Worm (Caenorhabditis elegans) whole organism, young adult: ENCODE measurements around the gene C02H6.3.
A peak's percentile ranks its signal among the peaks of the same experiment; 100 is the strongest.

Source experiments
- B0019.2 ChIP-seq: fragments of 200-800 bp; sonication (Bioruptor generic); conservative IDR thresholded peaks from 2 replicates; pipeline ENCODE4 v1.3.6; 2022; ENCODE audit warnings: missing genetic modification reagents, missing genetic modification characterization, missing compliant biosample characterization
- F39B2.1 ChIP-seq: fragments of 200-800 bp; sonication (Bioruptor generic); IDR thresholded peaks from 2 replicates; pipeline ENCODE4 v1.3.6; 2022; ENCODE audit warnings: missing genetic modification reagents, missing genetic modification characterization, missing compliant biosample characterization
- F57A8.1 ChIP-seq: fragments of 200-800 bp; sonication (Bioruptor generic); optimal IDR thresholded peaks from 2 replicates; lab custom pipeline; 2018; ENCODE audit warnings: mild to moderate bottlenecking, missing genetic modification characterization, moderate library complexity, missing compliant biosample characterization
- K11D2.4 ChIP-seq: fragments of 200-800 bp; sonication (Bioruptor generic); IDR thresholded peaks from 2 replicates; pipeline ENCODE4 v1.3.6; 2022; ENCODE audit warnings: missing genetic modification reagents, missing genetic modification characterization, missing compliant biosample characterization
- K12H6.12 ChIP-seq: fragments of 200-800 bp; sonication (Bioruptor generic); optimal IDR thresholded peaks from 2 replicates; lab custom pipeline; 2018; ENCODE audit warnings: mild to moderate bottlenecking, missing genetic modification characterization, missing compliant biosample characterization
- Y53G8AR.9 ChIP-seq: fragments of 200-800 bp; sonication (Bioruptor generic); conservative IDR thresholded peaks from 2 replicates; pipeline ENCODE4 v1.3.6; 2022; ENCODE audit warnings: missing genetic modification reagents, missing genetic modification characterization, missing compliant biosample characterization
- Y79H2A.3 ChIP-seq: fragments of 200-800 bp; sonication (Bioruptor generic); conservative IDR thresholded peaks from 2 replicates; pipeline ENCODE4 v1.3.6; 2022; ENCODE audit warnings: missing genetic modification reagents, missing genetic modification characterization, missing compliant biosample characterization
- ZK185.1 ChIP-seq: sonication (generic microtip); optimal IDR thresholded peaks from 2 replicates; lab custom pipeline; 2016; ENCODE audit warnings: mild to moderate bottlenecking, missing genetic modification characterization, missing compliant biosample characterization; ENCODE audit not compliant: poor library complexity, severe bottlenecking
- ama-1 ChIP-seq, 3 experiments: fragments of 150-350 bp in 1 of 3; sonication (generic microtip) in 2 of 3; optimal IDR thresholded peaks; 2 replicates each; lab custom pipeline; 2014 to 2018; ENCODE audit warnings: missing biosample characterization in 2 of 3, missing genetic modification characterization in 2 of 3, missing genetic modification reagents in 2 of 3
- aptf-3 ChIP-seq: fragments of 200-800 bp; sonication (Bioruptor generic); IDR thresholded peaks from 2 replicates; pipeline ENCODE4 v1.3.6; 2022; ENCODE audit warnings: missing genetic modification characterization, missing compliant biosample characterization
- cebp-1 ChIP-seq, 2 experiments: fragments of 200-800 bp in 1 of 2; sonication (Bioruptor generic) in 1 of 2; sonication (generic microtip) in 1 of 2; IDR thresholded peaks in 1 of 2; optimal IDR thresholded peaks in 1 of 2; 2 replicates each; pipeline versions ENCODE4 v1.3.6 to Lab custom; 2017 to 2022; ENCODE audit warnings: missing compliant biosample characterization in 2 of 2, missing genetic modification characterization in 2 of 2, mild to moderate bottlenecking in 1 of 2, missing genetic modification reagents in 1 of 2, moderate library complexity in 1 of 2
- cebp-2 ChIP-seq: fragments of 200-800 bp; sonication (Bioruptor generic); IDR thresholded peaks from 2 replicates; pipeline ENCODE4 v1.3.6; 2022; ENCODE audit warnings: missing genetic modification characterization, missing compliant biosample characterization
- ceh-27 ChIP-seq: fragments of 200-800 bp; sonication (Bioruptor generic); optimal IDR thresholded peaks from 2 replicates; lab custom pipeline; 2018; ENCODE audit warnings: mild to moderate bottlenecking, missing genetic modification characterization, moderate library complexity, missing compliant biosample characterization
- ceh-40 ChIP-seq: fragments of 200-800 bp; sonication (Bioruptor generic); IDR thresholded peaks from 2 replicates; pipeline ENCODE4 v1.3.6; 2022; ENCODE audit warnings: missing genetic modification characterization, missing compliant biosample characterization
- ceh-79 ChIP-seq: sonication (generic microtip); optimal IDR thresholded peaks from 2 replicates; lab custom pipeline; 2017; ENCODE audit warnings: mild to moderate bottlenecking, missing genetic modification characterization, missing compliant biosample characterization
- chd-7 ChIP-seq: sonication (generic microtip); optimal IDR thresholded peaks from 2 replicates; lab custom pipeline; 2016; ENCODE audit warnings: mild to moderate bottlenecking, missing genetic modification characterization, moderate library complexity, missing compliant biosample characterization
- die-1 ChIP-seq: sonication (generic microtip); optimal IDR thresholded peaks from 2 replicates; lab custom pipeline; 2016; ENCODE audit warnings: missing genotype, mild to moderate bottlenecking, missing genetic modification characterization, missing compliant biosample characterization
- dpl-1 ChIP-seq: fragments of 150-350 bp; optimal IDR thresholded peaks from 2 replicates; lab custom pipeline; 2014; ENCODE audit warnings: missing biosample characterization, missing genetic modification reagents, missing genetic modification characterization
- egl-18 ChIP-seq: fragments of 200-800 bp; sonication (Bioruptor generic); IDR thresholded peaks from 2 replicates; pipeline ENCODE4 v1.3.6; 2022; ENCODE audit warnings: missing genetic modification reagents, missing genetic modification characterization, missing compliant biosample characterization
- ekl-4 ChIP-seq: fragments of 200-800 bp; sonication (Bioruptor generic); IDR thresholded peaks from 2 replicates; pipeline ENCODE4 v1.3.6; 2022; ENCODE audit warnings: missing genetic modification reagents, missing genetic modification characterization, missing compliant biosample characterization
- gei-17 ChIP-seq: fragments of 200-800 bp; sonication (Bioruptor generic); optimal IDR thresholded peaks from 2 replicates; lab custom pipeline; 2018; ENCODE audit warnings: mild to moderate bottlenecking, missing genetic modification characterization, missing compliant biosample characterization
- hmg-1.2 ChIP-seq: fragments of 200-800 bp; sonication (Bioruptor generic); IDR thresholded peaks from 2 replicates; pipeline ENCODE4 v1.3.6; 2022; ENCODE audit warnings: missing genetic modification reagents, missing genetic modification characterization, missing compliant biosample characterization
- lin-26 ChIP-seq: fragments of 200-800 bp; sonication (Bioruptor generic); IDR thresholded peaks from 2 replicates; pipeline ENCODE4 v1.3.6; 2022; ENCODE audit warnings: missing genetic modification reagents, missing genetic modification characterization, missing compliant biosample characterization
- lin-40 ChIP-seq: sonication (generic microtip); optimal IDR thresholded peaks from 2 replicates; lab custom pipeline; 2016; ENCODE audit warnings: missing genetic modification characterization, mild to moderate bottlenecking, missing compliant biosample characterization, missing genotype, missing genetic modification reagents
- lsl-1 ChIP-seq: fragments of 200-800 bp; sonication (Bioruptor generic); optimal IDR thresholded peaks from 2 replicates; lab custom pipeline; 2018; ENCODE audit warnings: mild to moderate bottlenecking, missing genetic modification characterization, moderate library complexity, missing compliant biosample characterization
- madf-10 ChIP-seq: sonication (generic microtip); optimal IDR thresholded peaks from 2 replicates; lab custom pipeline; 2016; ENCODE audit warnings: mild to moderate bottlenecking, missing genetic modification characterization, missing compliant biosample characterization
- madf-6 ChIP-seq: fragments of 200-800 bp; sonication (Bioruptor generic); IDR thresholded peaks from 2 replicates; pipeline ENCODE4 v1.3.6; 2022; ENCODE audit warnings: missing genetic modification reagents, missing genetic modification characterization, missing compliant biosample characterization
- mcd-1 ChIP-seq: fragments of 200-800 bp; sonication (Bioruptor generic); IDR thresholded peaks from 2 replicates; pipeline ENCODE4 v1.3.6; 2022; ENCODE audit warnings: missing genetic modification reagents, missing genetic modification characterization, missing compliant biosample characterization
- mxl-1 ChIP-seq: sonication (generic microtip); optimal IDR thresholded peaks from 2 replicates; lab custom pipeline; 2016; ENCODE audit warnings: missing genetic modification characterization, missing compliant biosample characterization
- nfya-2 ChIP-seq: fragments of 200-800 bp; sonication (Bioruptor generic); IDR thresholded peaks from 2 replicates; pipeline ENCODE4 v1.3.6; 2022; ENCODE audit warnings: missing genetic modification reagents, missing genetic modification characterization, missing compliant biosample characterization
- nfyb-1 ChIP-seq: fragments of 200-800 bp; sonication (Bioruptor generic); IDR thresholded peaks from 2 replicates; pipeline ENCODE4 v1.3.6; 2022; ENCODE audit warnings: missing genetic modification reagents, missing genetic modification characterization, missing compliant biosample characterization
- nhr-179 ChIP-seq: sonication (generic microtip); optimal IDR thresholded peaks from 2 replicates; lab custom pipeline; 2016; ENCODE audit warnings: mild to moderate bottlenecking, missing genetic modification characterization, missing compliant biosample characterization
- pha-4 ChIP-seq: fragments of 150-350 bp; sonication (generic microtip); optimal IDR thresholded peaks from 2 replicates; lab custom pipeline; 2014; ENCODE audit warnings: missing biosample characterization, missing genetic modification reagents, missing genetic modification characterization
- repo-1 ChIP-seq: sonication (generic microtip); optimal IDR thresholded peaks from 2 replicates; lab custom pipeline; 2017; ENCODE audit warnings: mild to moderate bottlenecking, missing genetic modification characterization, missing compliant biosample characterization
- snpc-1.1 ChIP-seq: sonication (generic microtip); optimal IDR thresholded peaks from 2 replicates; lab custom pipeline; 2017; ENCODE audit warnings: missing genetic modification characterization, mild to moderate bottlenecking, missing compliant biosample characterization, antibody characterized with exemption, moderate library complexity, missing genotype, missing genetic modification reagents; ENCODE audit not compliant: insufficient read depth
- snpc-1.3 ChIP-seq: sonication (generic microtip); optimal IDR thresholded peaks from 2 replicates; lab custom pipeline; 2017; ENCODE audit warnings: missing genetic modification characterization, mild to moderate bottlenecking, missing compliant biosample characterization, antibody characterized with exemption, moderate library complexity, missing genotype, missing genetic modification reagents; ENCODE audit not compliant: insufficient read depth
- tbp1 ChIP-seq: fragments of 200-800 bp; sonication (Bioruptor generic); optimal IDR thresholded peaks from 2 replicates; lab custom pipeline; 2018; ENCODE audit warnings: mild to moderate bottlenecking, missing genetic modification characterization, missing compliant biosample characterization
- tlf-1 ChIP-seq: fragments of 200-800 bp; sonication (Bioruptor generic); optimal IDR thresholded peaks from 2 replicates; lab custom pipeline; 2018; ENCODE audit warnings: mild to moderate bottlenecking, missing genetic modification characterization, missing compliant biosample characterization
- ztf-18 ChIP-seq: sonication (generic microtip); optimal IDR thresholded peaks from 2 replicates; lab custom pipeline; 2016; ENCODE audit warnings: missing genotype, mild to moderate bottlenecking, missing genetic modification characterization, missing compliant biosample characterization
- ztf-26 ChIP-seq: sonication (generic microtip); optimal IDR thresholded peaks from 2 replicates; lab custom pipeline; 2017; ENCODE audit warnings: missing genetic modification characterization, missing compliant biosample characterization
- ztf-28 ChIP-seq: fragments of 200-800 bp; sonication (Bioruptor generic); IDR thresholded peaks from 2 replicates; pipeline ENCODE4 v1.3.6; 2022; ENCODE audit warnings: missing genetic modification reagents, missing genetic modification characterization, missing compliant biosample characterization

The C02H6.3 gene

DNA sequence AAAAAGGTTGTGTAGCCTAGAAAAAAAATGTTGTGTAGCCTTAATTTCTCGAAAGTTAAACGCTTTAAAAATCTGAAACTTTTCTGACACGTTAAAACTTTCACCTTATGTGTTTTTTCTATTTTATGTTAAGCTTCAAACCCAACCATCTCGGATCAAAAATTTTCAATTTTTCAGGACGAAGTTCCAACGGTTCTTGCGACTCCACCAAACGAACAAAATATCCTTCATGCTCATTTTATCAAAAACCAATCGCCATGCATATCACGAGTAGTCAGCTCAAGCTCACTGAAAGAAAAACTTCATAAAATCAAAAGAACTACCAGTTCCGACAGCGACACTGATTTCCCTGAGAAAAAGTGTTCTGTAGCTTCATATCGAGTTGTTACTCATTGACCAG lies 48.9 kb upstream of the C02H6.3 start:
- no peak for TF ChIP-seq ztf-18
- 0 out of 2 replicates have a peak, but pooled peaks have one; percentile 25 for TF ChIP-seq Y53G8AR.9 (GFP tag; lab: Robert Waterston, UW)
- TF ChIP-seq hmg-1.2, result no peak

DNA sequence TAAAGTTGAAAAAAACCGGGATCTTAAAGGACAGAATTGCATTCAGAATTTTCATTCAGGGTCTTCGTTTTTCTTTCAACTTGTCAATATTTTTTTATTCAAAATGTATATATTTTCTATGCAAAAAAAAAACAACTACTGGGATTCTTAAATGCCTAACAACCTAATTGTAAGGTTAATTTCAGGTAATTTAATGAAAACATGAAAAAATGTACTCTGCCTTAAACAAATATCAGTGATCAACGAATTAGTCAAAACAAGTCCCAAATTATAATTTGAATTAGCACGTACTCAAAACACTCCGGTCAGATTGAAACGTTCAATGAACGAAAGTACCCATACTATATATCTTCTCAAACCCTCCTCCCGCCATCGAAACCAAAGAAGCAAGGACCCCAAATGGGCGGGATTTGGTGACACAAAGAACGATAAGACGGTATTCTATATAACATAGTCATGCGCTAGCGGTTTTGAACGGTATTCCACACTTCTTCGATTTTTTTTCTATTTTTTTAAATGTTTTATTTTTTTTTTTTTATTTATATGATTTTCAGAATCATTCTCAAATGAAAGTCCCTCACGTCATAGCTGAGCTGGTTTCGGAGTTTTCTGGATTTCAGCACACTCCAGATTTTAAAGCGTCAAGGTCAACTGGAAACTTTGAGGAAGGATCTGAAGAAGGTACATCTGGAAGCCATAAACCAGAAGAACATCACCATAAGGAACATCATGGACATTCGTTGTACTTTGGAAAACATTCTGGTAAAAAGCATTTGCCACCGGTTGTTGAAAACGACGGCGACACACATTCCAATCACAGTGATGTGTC lies 47.9 kb upstream of the C02H6.3 start, which contains the start of the genes ddo-2 and F25E5.8:
TSS of gene ddo-2 (minus strand) at position 330 of the 829 bp plus-strand sequence.
TSS of gene F25E5.8 (plus strand) at position 555 of the 829 bp plus-strand sequence.
- 0 out of 2 replicates have a peak, but pooled peaks have one; percentile 15 for TF ChIP-seq nfyb-1 (GFP tag; lab: Robert Waterston, UW)
- no peak for TF ChIP-seq gei-17
- peak; percentile 71 for TF ChIP-seq ama-1 (optimal IDR thresholded peaks at IDR 0.05; lab: Kevin White, UChicago)
- TF ChIP-seq ama-1 (GFP tag; optimal IDR thresholded peaks at IDR 0.05; lab: Kevin White, UChicago), result no peak
- TF ChIP-seq lin-26 (GFP tag; lab: Robert Waterston, UW), result 0 out of 2 replicates have a peak, but pooled peaks have one; percentile 18
- no peak for TF ChIP-seq F57A8.1 (GFP tag; lab: Kevin White, UChicago)

DNA sequence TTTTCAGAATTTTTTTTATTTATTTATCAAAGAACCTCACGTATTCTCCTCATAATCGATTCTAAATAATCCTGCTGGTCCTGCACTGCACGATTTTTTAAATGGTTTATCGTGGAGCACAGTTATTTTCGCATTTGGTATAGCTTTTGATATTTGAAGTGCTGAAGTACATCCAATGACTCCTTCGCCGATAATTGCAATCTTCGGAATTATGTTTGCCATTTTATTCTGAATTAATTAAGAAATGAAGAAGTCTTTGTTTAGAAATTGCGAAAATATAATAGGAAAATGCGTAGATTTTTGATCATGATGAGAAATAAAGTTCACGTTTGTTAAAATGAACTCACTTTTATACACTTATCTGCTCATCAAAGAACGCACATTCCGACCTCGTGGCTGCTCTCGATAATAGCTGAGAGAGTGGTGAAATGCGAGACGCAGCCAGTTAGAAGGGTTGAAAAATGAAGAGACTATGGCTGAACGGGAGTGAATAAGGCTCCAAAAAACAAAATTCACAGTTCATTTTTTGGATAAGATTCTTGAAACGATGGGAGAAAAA lies 47.2 kb upstream of the C02H6.3 start:
- TF ChIP-seq pha-4 (tag; lab: Kevin White, UChicago) (peak; percentile 76), mxl-1 (tag; lab: Kevin White, UChicago) (no peak), madf-6 (GFP tag; lab: Robert Waterston, UW) (no peak), ZK185.1 (tag; lab: Kevin White, UChicago) (peak; percentile 9), repo-1 (tag; lab: Kevin White, UChicago) (no peak), egl-18 (GFP tag; lab: Robert Waterston, UW) (no peak), lsl-1 (GFP tag; lab: Kevin White, UChicago) (no peak), ztf-28 (no peak), mcd-1 (0 out of 2 replicates have a peak, but pooled peaks have one; percentile 6), tlf-1 (GFP tag; lab: Kevin White, UChicago) (peak; percentile 13), ceh-27 (GFP tag; lab: Kevin White, UChicago) (peak; percentile 52), tbp1 (GFP tag; lab: Kevin White, UChicago) (peak; percentile 46), ceh-40 (GFP tag; lab: Robert Waterston, UW) (no peak), K11D2.4 (GFP tag; lab: Robert Waterston, UW) (0 out of 2 replicates have a peak, but pooled peaks have one; percentile 30), chd-7 (tag; lab: Kevin White, UChicago) (peak; percentile 25), ztf-26 (no peak), hmg-1.2 (peak; percentile 32; the same call in 1 of the 2 replicates), dpl-1 (GFP tag; lab: Kevin White, UChicago) (no peak), cebp-1 (GFP tag; IDR thresholded peaks at IDR 0.05; lab: Robert Waterston, UW) (no peak), cebp-1 (tag; optimal IDR thresholded peaks at IDR 0.05; lab: Kevin White, UChicago) (peak; percentile 52), snpc-1.3 (tag; lab: Kevin White, UChicago) (no peak), nfya-2 (no peak), madf-10 (tag; lab: Kevin White, UChicago) (peak; percentile 24), ekl-4 (GFP tag; lab: Robert Waterston, UW) (no peak; the same call in 1 of the 2 replicates), die-1 (no peak), lin-26 (GFP tag; lab: Robert Waterston, UW) (no peak), cebp-2 (GFP tag; lab: Robert Waterston, UW) (no peak), Y53G8AR.9 (GFP tag; lab: Robert Waterston, UW) (peak; percentile 36; the same call in 1 of the 2 replicates), K12H6.12 (tag; lab: Kevin White, UChicago) (peak; percentile 50), lin-40 (tag; lab: Kevin White, UChicago) (peak; percentile 26), nhr-179 (tag; lab: Kevin White, UChicago) (no peak), aptf-3 (no peak), ceh-79 (tag; lab: Kevin White, UChicago) (no peak), Y79H2A.3 (GFP tag; lab: Robert Waterston, UW) (no peak), F39B2.1 (GFP tag; lab: Robert Waterston, UW) (no peak), snpc-1.1 (no peak), B0019.2 (GFP tag; lab: Robert Waterston, UW) (no peak)
